Worm (Caenorhabditis elegans) whole organism, L4 larva: ENCODE results near the gene ceh-21.

ENCODE experiments used
- daf-8 ChIP-seq: fragments of 200-800 bp; sonication (Bioruptor generic); IDR thresholded peaks from 2 replicates; pipeline ENCODE4 v1.3.6; 2022; ENCODE audit warnings: missing genetic modification characterization, missing compliant biosample characterization
- dpl-1 ChIP-seq: fragments of 150-350 bp; optimal IDR thresholded peaks from 2 replicates; lab custom pipeline; 2014; ENCODE audit warnings: missing biosample characterization, missing genetic modification reagents, missing genetic modification characterization
- lin-39 ChIP-seq: fragments of 150-350 bp; optimal IDR thresholded peaks from 2 replicates; lab custom pipeline; 2014; ENCODE audit warnings: missing biosample characterization, missing genetic modification reagents, missing genetic modification characterization
- nhr-11 ChIP-seq: fragments of 150-350 bp; optimal IDR thresholded peaks from 2 replicates; lab custom pipeline; 2014; ENCODE audit warnings: missing biosample characterization, missing genetic modification characterization
- nhr-237 ChIP-seq: sonication (generic microtip); optimal IDR thresholded peaks from 2 replicates; lab custom pipeline; 2017; ENCODE audit warnings: missing biosample characterization, missing genetic modification characterization
- nhr-28 ChIP-seq: fragments of 150-350 bp; optimal IDR thresholded peaks from 2 replicates; lab custom pipeline; 2014; ENCODE audit warnings: missing biosample characterization, missing genetic modification characterization
- pha-4 ChIP-seq, 2 experiments: fragments of 150-350 bp in 1 of 2; fragments of 200-800 bp in 1 of 2; sonication (Bioruptor generic) in 1 of 2; IDR thresholded peaks in 1 of 2; optimal IDR thresholded peaks in 1 of 2; 2 replicates each; pipeline versions ENCODE4 v1.3.6 to Lab custom; 2014 to 2022; ENCODE audit warnings: missing genetic modification characterization in 2 of 2, missing genetic modification reagents in 2 of 2, missing biosample characterization in 1 of 2, missing compliant biosample characterization in 1 of 2
- snpc-4 ChIP-seq: fragments of 150-350 bp; optimal IDR thresholded peaks from 2 replicates; lab custom pipeline; 2014; ENCODE audit warnings: missing biosample characterization, missing genetic modification characterization
- zag-1 ChIP-seq: fragments of 150-350 bp; optimal IDR thresholded peaks from 2 replicates; lab custom pipeline; 2014; ENCODE audit warnings: missing biosample characterization, missing genetic modification characterization
- zfp-2 ChIP-seq: sonication (generic microtip); optimal IDR thresholded peaks from 2 replicates; lab custom pipeline; 2016; ENCODE audit warnings: mild to moderate bottlenecking, missing genetic modification characterization, missing compliant biosample characterization

- TF ChIP-seq nhr-28 (no peak), nhr-237 (tag; lab: Kevin White, UChicago) (no peak), snpc-4 (tag; lab: Kevin White, UChicago) (no peak), pha-4 (GFP tag; IDR thresholded peaks at IDR 0.05; lab: Robert Waterston, UW) (no peak), pha-4 (tag; optimal IDR thresholded peaks at IDR 0.05; lab: Kevin White, UChicago) (no peak), zag-1 (no peak), nhr-11 (tag; lab: Kevin White, UChicago) (no peak), daf-8 (GFP tag; lab: Robert Waterston, UW) (no peak), lin-39 (tag; lab: Kevin White, UChicago) (no peak), zfp-2 (tag; lab: Kevin White, UChicago) (no peak), dpl-1 (GFP tag; lab: Kevin White, UChicago) (no peak)
These were observed 41.1 kb downstream of the ceh-21 start, which contains the start of gene C14E2.3 for ce11 chrX:1811436-1811835.
